Worm (Caenorhabditis elegans) whole organism, young adult: ENCODE results near the gene F41E6.1.

Source experiments
- F49E8.2 ChIP-seq: sonication (generic microtip); optimal IDR thresholded peaks from 3 replicates; lab custom pipeline; 2017; ENCODE audit warnings: missing genetic modification characterization, mild to moderate bottlenecking, missing compliant biosample characterization, antibody characterized with exemption, moderate library complexity; ENCODE audit not compliant: insufficient read depth
- pha-4 ChIP-seq: fragments of 150-350 bp; sonication (generic microtip); optimal IDR thresholded peaks from 2 replicates; lab custom pipeline; 2014; ENCODE audit warnings: missing biosample characterization, missing genetic modification reagents, missing genetic modification characterization
- repo-1 ChIP-seq: sonication (generic microtip); optimal IDR thresholded peaks from 2 replicates; lab custom pipeline; 2017; ENCODE audit warnings: mild to moderate bottlenecking, missing genetic modification characterization, missing compliant biosample characterization
- snpc-4 ChIP-seq, 5 experiments: fragments of 150-350 bp in 1 of 5; sonication (generic microtip) in 4 of 5; optimal IDR thresholded peaks; 2 replicates each; lab custom pipeline; 2014 to 2018; ENCODE audit warnings: missing genetic modification characterization in 5 of 5, missing biosample characterization in 3 of 5, antibody characterized with exemption in 2 of 5, mild to moderate bottlenecking in 2 of 5, missing compliant biosample characterization in 2 of 5, missing genotype in 2 of 5, moderate library complexity in 2 of 5, missing genetic modification reagents in 1 of 5
- tbx-9 ChIP-seq: sonication (generic microtip); optimal IDR thresholded peaks from 2 replicates; lab custom pipeline; 2016; ENCODE audit warnings: borderline replicate concordance, missing genetic modification characterization, inconsistent platforms, missing compliant biosample characterization
- unc-62 ChIP-seq: fragments of 150-350 bp; optimal IDR thresholded peaks from 2 replicates; lab custom pipeline; 2014; ENCODE audit warnings: missing biosample characterization, missing genetic modification reagents, missing genetic modification characterization

DNA sequence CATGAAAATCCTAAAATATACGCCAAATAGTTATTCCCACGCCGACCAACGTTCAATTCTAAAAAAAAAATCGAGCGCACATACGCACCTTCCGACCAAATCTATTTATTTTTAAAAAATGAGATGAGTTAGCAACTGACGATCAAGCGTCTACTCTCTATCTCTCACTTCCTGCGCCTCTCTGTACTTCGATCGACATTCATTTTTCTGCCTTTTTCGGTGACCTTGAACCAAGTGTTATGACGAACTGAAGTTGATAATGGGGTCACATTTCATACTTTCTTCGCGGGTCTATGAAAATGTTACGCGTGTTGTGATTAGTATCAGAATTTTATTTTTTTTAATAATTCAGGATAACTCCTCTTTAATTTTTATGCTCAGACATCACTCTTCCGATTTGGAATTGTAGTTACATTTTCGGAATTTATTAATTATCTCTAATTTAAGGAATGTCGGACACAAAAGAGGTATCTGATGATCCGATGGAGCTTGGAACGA lies 15.0 kb upstream of the F41E6.1 start, which contains the start of gene smk-1:
- TF ChIP-seq repo-1 (tag; lab: Kevin White, UChicago) (no peak), snpc-4 (GFP tag; optimal IDR thresholded peaks at IDR 0.05; lab: Kevin White, UChicago) (no peak), snpc-4 (tag; optimal IDR thresholded peaks at IDR 0.05; lab: Kevin White, UChicago) (no peak), F49E8.2 (no peak), pha-4 (no peak), unc-62 (GFP tag; lab: Kevin White, UChicago) (no peak), tbx-9 (no peak)
